Worm (Caenorhabditis elegans): ENCODE measurements around the gene C45H4.13.

Gene C45H4.13

DNA sequence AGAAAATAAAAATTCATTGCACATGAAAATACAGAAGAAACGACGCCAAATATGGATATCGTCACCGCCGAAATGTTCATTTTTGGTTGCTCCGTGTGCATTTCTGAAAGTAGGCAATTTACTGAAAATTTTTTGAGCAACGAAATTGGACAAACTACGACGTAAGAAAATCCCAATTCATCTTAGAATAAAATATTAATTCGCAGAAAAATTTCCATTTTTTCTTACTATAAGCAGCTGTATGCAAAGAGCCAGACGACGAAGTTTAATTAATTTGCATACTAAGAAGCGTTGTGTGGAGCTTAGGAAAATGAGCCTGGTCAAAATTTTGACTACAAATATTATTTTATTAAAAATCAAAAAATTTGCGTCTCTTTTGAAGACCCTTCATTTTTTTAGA, 15.9 kb upstream of the C45H4.13 start, which contains the start of gene srbc-19:
TSS of gene srbc-19 (minus strand) at position 101 of the 400 bp plus-strand sequence.
- TF ChIP-seq fkh-10 (GFP tag; optimal IDR thresholded peaks at IDR 0.05) (no peak), nhr-47 (tag; optimal IDR thresholded peaks at IDR 0.05) (no peak)

DNA sequence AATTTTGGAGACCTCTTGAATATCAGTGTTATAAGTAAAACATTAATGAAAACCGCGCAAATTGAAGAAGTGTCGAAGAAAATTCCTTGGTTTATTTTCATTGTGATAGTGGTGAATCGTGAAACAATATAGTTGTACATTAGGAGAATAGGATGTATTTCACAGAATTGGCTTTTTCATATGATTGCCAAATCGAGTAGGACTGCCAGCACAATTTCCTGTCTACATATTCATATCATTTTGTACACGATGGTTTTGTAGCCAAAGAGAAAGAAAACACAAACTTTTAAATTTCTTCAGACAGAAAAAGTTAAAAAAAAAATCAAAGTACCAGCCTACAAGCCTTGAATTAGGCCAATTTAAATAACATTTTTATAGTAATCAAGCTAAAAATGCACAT, 13.0 kb upstream of the C45H4.13 start, which contains the start of gene str-255:
TSS of gene str-255 (minus strand) at position 101 of the 400 bp plus-strand sequence.
- TF ChIP-seq sptf-1 (tag; optimal IDR thresholded peaks at IDR 0.05) (no peak), lin-14 (GFP tag; optimal IDR thresholded peaks at IDR 0.05) (no peak), pax-3 (tag; optimal IDR thresholded peaks at IDR 0.05) (no peak), lir-3 (tag; optimal IDR thresholded peaks at IDR 0.05; ENCODE audit: poor library complexity) (no peak), mef-2 (tag; optimal IDR thresholded peaks at IDR 0.05) (no peak), swsn-7 (tag; optimal IDR thresholded peaks at IDR 0.05) (no peak), hlh-17 (GFP tag; optimal IDR thresholded peaks at IDR 0.05; ENCODE audit: borderline replicate concordance) (no peak), nhr-77 (tag; optimal IDR thresholded peaks at IDR 0.05) (no peak), ets-5 (GFP tag; IDR thresholded peaks at IDR 0.05) (no peak), mab-9 (GFP tag; IDR thresholded peaks at IDR 0.05) (no peak), snu-23 (GFP tag; optimal IDR thresholded peaks at IDR 0.05) (no peak), blmp-1 (tag; optimal IDR thresholded peaks at IDR 0.05) (no peak), lin-35 (GFP tag; optimal IDR thresholded peaks at IDR 0.05) (no peak), nhr-90 (tag; optimal IDR thresholded peaks at IDR 0.05; ENCODE audit: poor library complexity) (no peak), nhr-76 (tag; optimal IDR thresholded peaks at IDR 0.05) (no peak), fkh-4 (tag; optimal IDR thresholded peaks at IDR 0.05; ENCODE audit: borderline replicate concordance) (no peak), vab-15 (tag; optimal IDR thresholded peaks at IDR 0.05) (no peak), egl-27 (tag; optimal IDR thresholded peaks at IDR 0.05) (no peak), aly-2 (tag; optimal IDR thresholded peaks at IDR 0.05) (no peak), dpl-1 (GFP tag; optimal IDR thresholded peaks at IDR 0.05) (no peak)

DNA sequence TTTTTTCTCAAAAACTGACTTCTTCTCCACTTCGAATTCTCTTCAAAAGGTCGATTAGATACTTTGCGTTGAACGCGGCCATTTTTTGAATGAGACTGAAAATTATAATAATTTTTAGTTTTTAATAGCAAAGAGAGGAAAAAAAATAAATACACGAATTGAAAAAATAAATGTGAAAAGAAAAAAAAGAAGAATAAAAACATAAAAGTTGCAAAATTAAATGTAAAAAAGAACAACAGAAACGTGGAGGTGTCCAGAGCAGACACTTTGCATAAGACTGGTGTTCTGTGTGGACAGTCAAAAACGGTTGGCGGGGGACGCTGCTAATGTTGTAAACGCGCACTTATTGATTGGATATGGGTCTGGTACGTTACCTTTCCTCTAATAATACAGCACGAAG, 8.6 kb upstream of the C45H4.13 start, which contains the start of gene C45H4.14:
TSS of gene C45H4.14 (minus strand) at position 101 of the 400 bp plus-strand sequence.
- no peak for TF ChIP-seq nhr-19 (GFP tag; conservative IDR thresholded peaks at IDR 0.05)
- no peak for TF ChIP-seq nhr-77 (tag; optimal IDR thresholded peaks at IDR 0.05)
- TF ChIP-seq fkh-4 (tag; optimal IDR thresholded peaks at IDR 0.05; ENCODE audit: borderline replicate concordance) = no peak
- TF ChIP-seq nhr-47 (tag; optimal IDR thresholded peaks at IDR 0.05) = no peak
- TF ChIP-seq ets-5 (GFP tag; IDR thresholded peaks at IDR 0.05) = no peak
- no peak for TF ChIP-seq elt-3 (tag; optimal IDR thresholded peaks at IDR 0.05)
- no peak for TF ChIP-seq aly-2 (tag; optimal IDR thresholded peaks at IDR 0.05)
- TF ChIP-seq egl-13 (tag; optimal IDR thresholded peaks at IDR 0.05) = no peak
- no peak for TF ChIP-seq C34B4.2 (tag; optimal IDR thresholded peaks at IDR 0.05)
- TF ChIP-seq efl-3 (GFP tag; optimal IDR thresholded peaks at IDR 0.05) = no peak
- TF ChIP-seq ceh-82 (tag; optimal IDR thresholded peaks at IDR 0.05) = no peak
- no peak for TF ChIP-seq hlh-17 (GFP tag; optimal IDR thresholded peaks at IDR 0.05; ENCODE audit: borderline replicate concordance)
- no peak for TF ChIP-seq rnt-1 (tag; optimal IDR thresholded peaks at IDR 0.05)
- TF ChIP-seq lin-35 (GFP tag; optimal IDR thresholded peaks at IDR 0.05) = no peak
- no peak for TF ChIP-seq aha-1 (tag; optimal IDR thresholded peaks at IDR 0.05)
- TF ChIP-seq hpl-2 (GFP tag; optimal IDR thresholded peaks at IDR 0.05) = no peak

- TF ChIP-seq ztf-11 (tag; optimal IDR thresholded peaks at IDR 0.05) (no peak), jun-1 (tag; optimal IDR thresholded peaks at IDR 0.05) (no peak)
Measured at ce11 chrV:2156830-2157229, 6.1 kb upstream of the C45H4.13 start, which contains the start of gene srbc-22. TSS of gene srbc-22 (plus strand) at chrV:2157130.

DNA sequence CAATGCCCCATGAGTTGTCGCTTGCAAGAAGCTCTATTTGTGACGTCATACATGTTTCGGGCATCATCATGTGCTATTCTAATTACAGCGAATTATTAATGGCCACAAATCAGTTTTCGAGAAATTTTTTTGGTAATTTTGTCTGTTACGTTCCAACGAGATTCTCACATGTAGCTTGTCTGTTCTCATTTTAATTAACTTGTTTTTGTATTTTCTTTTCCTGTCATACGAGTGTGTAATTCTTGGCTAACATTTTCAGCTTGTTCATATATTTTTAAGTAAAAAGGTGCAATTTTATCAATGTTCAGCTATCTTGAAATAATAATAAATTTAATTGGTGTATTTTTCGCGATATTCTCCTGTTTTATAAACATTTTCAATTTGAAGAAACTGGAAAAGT, 4.5 kb upstream of the C45H4.13 start, which contains the start of gene srbc-21:
TSS of gene srbc-21 (plus strand) at position 301 of the 400 bp plus-strand sequence.
- TF ChIP-seq zip-4 (GFP tag; optimal IDR thresholded peaks at IDR 0.05) = no peak
- no peak for TF ChIP-seq Y116A8C.19 (tag; optimal IDR thresholded peaks at IDR 0.05; ENCODE audit: borderline replicate concordance)
- no peak for TF ChIP-seq mef-2 (tag; optimal IDR thresholded peaks at IDR 0.05)
- TF ChIP-seq efl-1 (optimal IDR thresholded peaks at IDR 0.05) = no peak
- peak in 1 of 2 experiments; percentile 12 for TF ChIP-seq efl-1 (GFP tag; optimal IDR thresholded peaks at IDR 0.05 in 1 of 2)
- no peak for TF ChIP-seq egl-27 (tag; optimal IDR thresholded peaks at IDR 0.05)
